Fruit fly (Drosophila melanogaster) whole organism, prepupa: ENCODE results near the gene corto.

Experiments
- Blimp-1 ChIP-seq: fragments of 200-800 bp; sonication (Bioruptor generic); optimal IDR thresholded peaks from 3 replicates; lab custom pipeline; 2017; ENCODE audit warnings: missing biosample characterization, missing genetic modification characterization, mild to moderate bottlenecking, moderate library complexity, missing genetic modification reagents
- CG10631 ChIP-seq: fragments of 200-800 bp; sonication (Bioruptor generic); optimal IDR thresholded peaks from 2 replicates; lab custom pipeline; 2016; ENCODE audit warnings: missing biosample characterization, missing genetic modification characterization
- CG10669 ChIP-seq: fragments of 200-800 bp; sonication (Bioruptor generic); optimal IDR thresholded peaks from 3 replicates; lab custom pipeline; 2018; ENCODE audit warnings: missing biosample characterization, mild to moderate bottlenecking, missing genetic modification characterization, moderate library complexity
- CG11294 ChIP-seq: fragments of 200-800 bp; sonication (Bioruptor generic); IDR thresholded peaks from 2 replicates; pipeline ENCODE4 v1.3.6; 2022; ENCODE audit warnings: missing biosample characterization, missing genetic modification characterization
- CG11762 ChIP-seq: fragments of 200-800 bp; sonication (Bioruptor generic); optimal IDR thresholded peaks from 3 replicates; lab custom pipeline; 2016; ENCODE audit warnings: missing biosample characterization, missing genetic modification characterization; ENCODE audit not compliant: insufficient read depth
- CG31627 ChIP-seq: fragments of 200-800 bp; sonication (Bioruptor generic); optimal IDR thresholded peaks from 3 replicates; lab custom pipeline; 2016; ENCODE audit warnings: missing biosample characterization, missing genetic modification characterization
- CG32006 ChIP-seq: fragments of 200-800 bp; sonication (Bioruptor generic); optimal IDR thresholded peaks from 3 replicates; lab custom pipeline; 2017; ENCODE audit warnings: missing biosample characterization, mild to moderate bottlenecking, missing genetic modification characterization
- CG34406 ChIP-seq: fragments of 200-800 bp; sonication (Bioruptor generic); optimal IDR thresholded peaks from 3 replicates; lab custom pipeline; 2016; ENCODE audit warnings: missing biosample characterization, missing genetic modification characterization
- CG3919 ChIP-seq: fragments of 200-800 bp; sonication (Bioruptor generic); optimal IDR thresholded peaks from 3 replicates; lab custom pipeline; 2016; ENCODE audit warnings: missing biosample characterization, missing genetic modification characterization
- CG4318 ChIP-seq: fragments of 200-800 bp; sonication (Bioruptor generic); optimal IDR thresholded peaks from 3 replicates; lab custom pipeline; 2017; ENCODE audit warnings: missing biosample characterization, mild to moderate bottlenecking, missing genetic modification characterization
- CG6163 ChIP-seq: fragments of 200-800 bp; sonication (Bioruptor generic); IDR thresholded peaks from 3 replicates; pipeline ENCODE4 v1.3.6; 2022; ENCODE audit warnings: missing biosample characterization, missing genetic modification characterization
- CG6808 ChIP-seq: fragments of 200-800 bp; sonication (Bioruptor generic); optimal IDR thresholded peaks from 3 replicates; lab custom pipeline; 2017; ENCODE audit warnings: missing biosample characterization, missing genetic modification characterization, mild to moderate bottlenecking, moderate library complexity, missing genetic modification reagents
- CG6854 ChIP-seq: fragments of 200-800 bp; sonication (Bioruptor generic); optimal IDR thresholded peaks from 2 replicates; lab custom pipeline; 2017; ENCODE audit warnings: missing biosample characterization, mild to moderate bottlenecking, missing genetic modification characterization
- CG8119 ChIP-seq: fragments of 200-800 bp; sonication (Bioruptor generic); IDR thresholded peaks from 3 replicates; pipeline ENCODE4 v1.3.6; 2022; ENCODE audit warnings: missing biosample characterization, missing genetic modification characterization
- Eip75B ChIP-seq: fragments of 200-800 bp; sonication (Bioruptor generic); optimal IDR thresholded peaks from 3 replicates; lab custom pipeline; 2016; ENCODE audit warnings: missing biosample characterization, missing genetic modification characterization
- Eip78C ChIP-seq: fragments of 200-800 bp; sonication (Bioruptor generic); peaks from one replicate; lab custom pipeline; 2016; ENCODE audit warnings: missing biosample characterization, missing genetic modification characterization
- Eip93F ChIP-seq: fragments of 200-800 bp; sonication (Bioruptor generic); optimal IDR thresholded peaks from 2 replicates; lab custom pipeline; 2016; ENCODE audit warnings: missing biosample characterization, mild to moderate bottlenecking, missing genetic modification characterization
- Ets21C ChIP-seq: fragments of 200-800 bp; sonication (Bioruptor generic); optimal IDR thresholded peaks from 3 replicates; lab custom pipeline; 2016; ENCODE audit warnings: missing biosample characterization, missing genetic modification characterization
- Hr4 ChIP-seq: fragments of 200-800 bp; sonication (Bioruptor generic); optimal IDR thresholded peaks from 3 replicates; lab custom pipeline; 2016; ENCODE audit warnings: missing biosample characterization, missing genetic modification characterization
- Met ChIP-seq: fragments of 200-800 bp; sonication (Bioruptor generic); optimal IDR thresholded peaks from 3 replicates; lab custom pipeline; 2016; ENCODE audit warnings: missing biosample characterization, missing genetic modification characterization
- Smox ChIP-seq: fragments of 200-800 bp; sonication (Bioruptor generic); optimal IDR thresholded peaks from 3 replicates; lab custom pipeline; 2016; ENCODE audit warnings: missing biosample characterization, missing genetic modification characterization
- Sox102F ChIP-seq: fragments of 200-800 bp; sonication (Bioruptor generic); optimal IDR thresholded peaks from 2 replicates; lab custom pipeline; 2016; ENCODE audit warnings: missing biosample characterization, mild to moderate bottlenecking, missing genetic modification characterization
- Sox14 ChIP-seq: fragments of 200-800 bp; sonication (Bioruptor generic); optimal IDR thresholded peaks from 3 replicates; lab custom pipeline; 2016; ENCODE audit warnings: missing biosample characterization, missing genetic modification characterization
- Sox15 ChIP-seq: fragments of 200-800 bp; sonication (Bioruptor generic); optimal IDR thresholded peaks from 3 replicates; lab custom pipeline; 2016; ENCODE audit warnings: missing biosample characterization, missing genetic modification characterization
- dac ChIP-seq: fragments of 200-800 bp; sonication (Bioruptor generic); optimal IDR thresholded peaks from 2 replicates; lab custom pipeline; 2017; ENCODE audit warnings: missing biosample characterization, mild to moderate bottlenecking, missing genetic modification characterization
- dsx ChIP-seq: fragments of 200-800 bp; optimal IDR thresholded peaks from 3 replicates; lab custom pipeline; 2019; ENCODE audit warnings: missing biosample characterization, mild to moderate bottlenecking, missing genetic modification characterization, moderate library complexity; ENCODE audit not compliant: poor library complexity, severe bottlenecking
- eg ChIP-seq: fragments of 200-800 bp; sonication (Bioruptor generic); IDR thresholded peaks from 3 replicates; pipeline ENCODE4 v1.3.6; 2022; ENCODE audit warnings: missing biosample characterization, missing genetic modification characterization
- fd85E ChIP-seq: fragments of 200-800 bp; sonication (Bioruptor generic); optimal IDR thresholded peaks from 3 replicates; lab custom pipeline; 2016; ENCODE audit warnings: missing biosample characterization, missing genetic modification characterization
- fkh ChIP-seq: fragments of 200-800 bp; sonication (Bioruptor generic); optimal IDR thresholded peaks from 3 replicates; lab custom pipeline; 2017; ENCODE audit warnings: missing biosample characterization, mild to moderate bottlenecking, missing genetic modification characterization, moderate library complexity
- pdm3 ChIP-seq: fragments of 200-800 bp; sonication (Bioruptor generic); optimal IDR thresholded peaks from 3 replicates; lab custom pipeline; 2016; ENCODE audit warnings: missing biosample characterization, missing genetic modification characterization
- salr ChIP-seq, 2 experiments: fragments of 200-800 bp; sonication (Bioruptor generic); optimal IDR thresholded peaks; 3 replicates each; lab custom pipeline; 2016 to 2018; ENCODE audit warnings: missing biosample characterization in 2 of 2, missing genetic modification characterization in 2 of 2, mild to moderate bottlenecking in 1 of 2
- spab ChIP-seq: fragments of 200-800 bp; sonication (Bioruptor generic); optimal IDR thresholded peaks from 2 replicates; lab custom pipeline; 2017; ENCODE audit warnings: missing biosample characterization, mild to moderate bottlenecking, missing genetic modification characterization, missing genetic modification reagents
- ss ChIP-seq, 2 experiments: fragments of 200-800 bp; sonication (Bioruptor generic); optimal IDR thresholded peaks; 2 replicates in 1 of 2; 3 replicates in 1 of 2; lab custom pipeline; 2017 to 2018; ENCODE audit warnings: mild to moderate bottlenecking in 2 of 2, missing biosample characterization in 2 of 2, missing genetic modification characterization in 2 of 2, moderate library complexity in 1 of 2
- svp ChIP-seq: fragments of 200-800 bp; sonication (Bioruptor generic); peaks from one replicate; lab custom pipeline; 2016; ENCODE audit warnings: missing biosample characterization, missing genetic modification characterization

Gene corto

DNA sequence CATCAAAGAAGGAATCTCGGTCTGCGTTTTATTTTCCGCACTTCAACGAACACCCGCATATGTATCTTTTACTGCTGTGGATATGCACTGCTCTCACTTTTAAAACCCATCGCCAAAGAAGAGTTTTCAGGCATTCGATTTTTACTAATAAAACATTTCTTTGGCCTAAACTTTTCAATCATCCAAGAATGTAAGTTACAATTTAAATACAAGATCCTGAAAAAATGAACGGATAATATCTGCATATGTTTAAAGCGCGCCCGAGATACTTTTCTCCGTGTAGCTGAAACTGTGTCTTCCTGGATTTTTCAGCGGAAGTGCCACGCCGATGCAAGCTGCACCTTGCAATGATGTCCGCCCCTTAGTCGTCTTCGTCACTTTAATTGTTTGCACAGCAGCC is 31.3 kb upstream of the corto start (continued):
- TF ChIP-seq fd85E (GFP tag; lab: Kevin White, UChicago) (no peak), CG6163 (GFP tag; lab: Robert Waterston, UW) (no peak), dsx (GFP tag; lab: Kevin White, UChicago) (peak; percentile 36), CG11294 (no peak), Blimp-1 (no peak), Sox15 (no peak), Hr4 (no peak), CG6808 (peak; percentile 24), CG10631 (GFP tag; lab: Kevin White, UChicago) (peak; percentile 51), salr (GFP tag; optimal IDR thresholded peaks at IDR 0.05; lab: Kevin White, UChicago) (peak; percentile 26 to 42), Sox14 (GFP tag; lab: Kevin White, UChicago) (peak; percentile 48), CG11762 (GFP tag; lab: Kevin White, UChicago) (no peak), Met (peak; percentile 62), CG8119 (GFP tag; lab: Robert Waterston, UW) (no peak), Eip93F (GFP tag; lab: Kevin White, UChicago) (no peak), spab (GFP tag; lab: Kevin White, UChicago) (peak; percentile 31), CG34406 (GFP tag; lab: Kevin White, UChicago) (peak; percentile 26), Sox102F (GFP tag; lab: Kevin White, UChicago) (peak; percentile 42), svp (peak; percentile 74), CG10669 (peak; percentile 55), eg (GFP tag; lab: Robert Waterston, UW) (no peak), pdm3 (peak; percentile 55), CG31627 (GFP tag; lab: Kevin White, UChicago) (peak; percentile 38)
- TF ChIP-seq, all 60 proteins: peak for 34

DNA sequence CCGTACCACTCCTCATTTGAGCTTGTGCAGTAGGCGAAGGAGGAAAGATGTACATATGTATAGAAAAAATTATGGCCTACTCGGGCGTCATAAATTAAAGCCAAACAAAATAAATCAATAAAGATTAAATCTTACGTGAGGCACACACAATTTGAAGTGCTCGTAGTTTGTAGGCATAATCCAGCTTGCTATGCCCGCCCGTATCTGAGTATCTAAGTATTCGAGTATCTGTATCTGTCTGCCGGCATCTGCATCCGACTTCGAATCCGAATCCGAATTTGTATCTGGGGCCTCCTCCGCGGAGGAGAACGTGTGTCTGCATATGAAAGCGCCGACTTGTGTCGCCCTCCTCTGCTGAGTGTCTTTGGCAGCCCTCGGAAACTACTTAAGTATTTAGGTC is 29.6 kb upstream of the corto start:
- TF ChIP-seq pdm3 (no peak), fkh (GFP tag; lab: Kevin White, UChicago) (peak; percentile 49), CG11762 (GFP tag; lab: Kevin White, UChicago) (no peak), dsx (GFP tag; lab: Kevin White, UChicago) (peak; percentile 2)
- TF ChIP-seq, all 60 proteins: peak for 2

DNA sequence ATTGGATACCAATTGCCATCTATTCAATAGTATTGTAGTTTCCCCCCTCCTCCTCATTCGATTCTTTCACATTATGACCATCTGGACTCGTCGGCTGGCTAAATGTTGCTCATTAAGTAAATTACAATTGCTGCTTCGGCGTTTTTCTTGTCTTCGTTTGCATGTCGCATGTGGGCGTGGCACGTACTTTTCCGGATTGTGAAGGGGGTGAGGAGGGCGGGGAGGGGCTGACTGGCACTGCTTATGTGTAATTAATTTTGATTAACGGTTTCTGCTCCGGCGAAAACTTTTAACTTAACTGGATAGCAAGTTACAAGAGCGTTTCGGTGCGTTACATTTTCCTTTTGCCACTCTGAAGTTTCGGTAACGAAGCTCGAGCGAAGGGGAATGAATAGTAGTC is 28.6 kb upstream of the corto start:
- TF ChIP-seq Smox (GFP tag; lab: Kevin White, UChicago) (no peak), Ets21C (no peak), ss (GFP tag; optimal IDR thresholded peaks at IDR 0.05; lab: Kevin White, UChicago) (peak in 1 of 2 experiments; percentile 66)

DNA sequence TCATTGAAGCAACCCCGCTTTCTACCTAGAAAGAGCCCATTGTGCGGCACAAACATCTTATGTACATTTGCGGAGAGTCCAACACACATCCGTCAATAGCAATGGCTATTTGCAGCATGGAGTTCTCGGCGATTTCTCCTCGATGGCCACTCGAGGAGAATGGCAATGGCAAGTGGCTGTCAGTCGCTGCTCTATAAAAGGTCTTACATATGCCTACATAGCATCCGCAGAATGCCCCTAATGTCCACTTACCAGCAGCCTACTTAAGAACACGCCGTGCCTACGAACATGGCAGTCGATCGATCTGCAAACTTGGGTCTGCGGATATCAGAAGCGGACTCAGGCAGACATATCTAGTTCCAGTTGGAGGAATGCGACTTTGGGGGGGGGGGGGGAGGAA is 27.3 kb upstream of the corto start:
- TF ChIP-seq Sox15 (no peak), dac (GFP tag; lab: Kevin White, UChicago) (no peak), Eip78C (GFP tag; lab: Kevin White, UChicago) (no peak), CG32006 (GFP tag; lab: Kevin White, UChicago) (no peak), Eip75B (no peak), CG6808 (no peak), CG3919 (GFP tag; lab: Kevin White, UChicago) (no peak), CG8119 (GFP tag; lab: Robert Waterston, UW) (no peak), CG6854 (GFP tag; lab: Kevin White, UChicago) (no peak), CG4318 (GFP tag; lab: Kevin White, UChicago) (no peak), spab (GFP tag; lab: Kevin White, UChicago) (no peak), Sox102F (GFP tag; lab: Kevin White, UChicago) (no peak)
